Worm (Caenorhabditis elegans) whole organism, L2 larva: ENCODE measurements around the gene srj-54.

Source experiments
- C34F6.9 ChIP-seq: fragments of 150-350 bp; optimal IDR thresholded peaks from 2 replicates; lab custom pipeline; 2014; ENCODE audit warnings: missing biosample characterization, missing genetic modification characterization
- alr-1 ChIP-seq: fragments of 150-350 bp; optimal IDR thresholded peaks from 2 replicates; lab custom pipeline; 2014; ENCODE audit warnings: missing biosample characterization, missing genetic modification characterization
- aly-2 ChIP-seq: fragments of 150-350 bp; optimal IDR thresholded peaks from 2 replicates; lab custom pipeline; 2014; ENCODE audit warnings: missing biosample characterization, missing genetic modification characterization
- blmp-1 ChIP-seq: sonication (generic microtip); optimal IDR thresholded peaks from 2 replicates; lab custom pipeline; 2017; ENCODE audit warnings: missing genetic modification characterization, mild to moderate bottlenecking, missing compliant biosample characterization, antibody characterized with exemption, moderate library complexity; ENCODE audit not compliant: insufficient read depth
- ceh-82 ChIP-seq: fragments of 150-350 bp; optimal IDR thresholded peaks from 2 replicates; lab custom pipeline; 2014; ENCODE audit warnings: missing biosample characterization, missing genetic modification characterization
- crh-2 ChIP-seq: sonication (generic microtip); optimal IDR thresholded peaks from 2 replicates; lab custom pipeline; 2017; ENCODE audit warnings: missing biosample characterization, missing genetic modification characterization
- elt-1 ChIP-seq: fragments of 150-350 bp; optimal IDR thresholded peaks from 2 replicates; lab custom pipeline; 2014; ENCODE audit warnings: missing biosample characterization, missing genetic modification characterization
- fos-1 ChIP-seq: fragments of 150-350 bp; optimal IDR thresholded peaks from 2 replicates; lab custom pipeline; 2014; ENCODE audit warnings: missing biosample characterization, missing genetic modification characterization
- lin-11 ChIP-seq: fragments of 150-350 bp; sonication (generic microtip); optimal IDR thresholded peaks from 2 replicates; lab custom pipeline; 2014; ENCODE audit warnings: missing biosample characterization, missing genetic modification characterization, inconsistent platforms, mixed read lengths
- lin-13 ChIP-seq: fragments of 150-350 bp; optimal IDR thresholded peaks from 2 replicates; lab custom pipeline; 2014; ENCODE audit warnings: missing biosample characterization, missing genetic modification reagents, missing genetic modification characterization
- lin-39 ChIP-seq: fragments of 150-350 bp; optimal IDR thresholded peaks from 2 replicates; lab custom pipeline; 2014; ENCODE audit warnings: missing biosample characterization, missing genetic modification reagents, missing genetic modification characterization
- lsy-2 ChIP-seq, 2 experiments: fragments of 150-350 bp in 1 of 2; sonication (generic microtip) in 1 of 2; optimal IDR thresholded peaks; 2 replicates each; lab custom pipeline; 2014 to 2017; ENCODE audit warnings: missing biosample characterization in 2 of 2, missing genetic modification characterization in 2 of 2
- mab-5 ChIP-seq: fragments of 150-350 bp; optimal IDR thresholded peaks from 2 replicates; lab custom pipeline; 2014; ENCODE audit warnings: missing biosample characterization, missing genetic modification characterization
- mbf-1 ChIP-seq: sonication (generic microtip); optimal IDR thresholded peaks from 2 replicates; lab custom pipeline; 2017; ENCODE audit warnings: missing biosample characterization, missing genetic modification characterization
- nhr-10 ChIP-seq: sonication (generic microtip); optimal IDR thresholded peaks from 2 replicates; lab custom pipeline; 2017; ENCODE audit warnings: missing biosample characterization, missing genetic modification characterization
- nhr-11 ChIP-seq: fragments of 150-350 bp; optimal IDR thresholded peaks from 2 replicates; lab custom pipeline; 2014; ENCODE audit warnings: missing biosample characterization, missing genetic modification characterization
- nhr-12 ChIP-seq: fragments of 150-350 bp; optimal IDR thresholded peaks from 2 replicates; lab custom pipeline; 2014; ENCODE audit warnings: missing biosample characterization, missing genetic modification characterization
- nhr-21 ChIP-seq: fragments of 150-350 bp; optimal IDR thresholded peaks from 2 replicates; lab custom pipeline; 2014; ENCODE audit warnings: missing biosample characterization, missing genetic modification characterization
- nhr-25 ChIP-seq: fragments of 150-350 bp; sonication (generic microtip); optimal IDR thresholded peaks from 3 replicates; lab custom pipeline; 2014; ENCODE audit warnings: missing biosample characterization, missing genetic modification characterization
- nhr-6 ChIP-seq: fragments of 150-350 bp; optimal IDR thresholded peaks from 2 replicates; lab custom pipeline; 2014; ENCODE audit warnings: missing biosample characterization, missing genetic modification characterization
- peb-1 ChIP-seq: fragments of 150-350 bp; optimal IDR thresholded peaks from 2 replicates; lab custom pipeline; 2014; ENCODE audit warnings: missing biosample characterization, missing genetic modification characterization
- sem-4 ChIP-seq: fragments of 150-350 bp; optimal IDR thresholded peaks from 2 replicates; lab custom pipeline; 2014; ENCODE audit warnings: missing biosample characterization, missing genetic modification reagents, missing genetic modification characterization
- sma-3 ChIP-seq: sonication (generic microtip); optimal IDR thresholded peaks from 2 replicates; lab custom pipeline; 2016; ENCODE audit warnings: missing genetic modification reagents, missing genetic modification characterization, missing compliant biosample characterization
- sma-9 ChIP-seq, 2 experiments: fragments of 150-350 bp in 1 of 2; sonication (generic microtip) in 1 of 2; optimal IDR thresholded peaks; 2 replicates each; lab custom pipeline; 2014 to 2016; ENCODE audit warnings: missing genetic modification characterization in 2 of 2, mild to moderate bottlenecking in 1 of 2, missing biosample characterization in 1 of 2, missing compliant biosample characterization in 1 of 2, missing genetic modification reagents in 1 of 2, moderate library complexity in 1 of 2
- snpc-4 ChIP-seq: fragments of 150-350 bp; optimal IDR thresholded peaks from 2 replicates; lab custom pipeline; 2014; ENCODE audit warnings: missing biosample characterization, missing genetic modification characterization
- unc-39 ChIP-seq: fragments of 150-350 bp; optimal IDR thresholded peaks from 2 replicates; lab custom pipeline; 2014; ENCODE audit warnings: missing biosample characterization, missing genetic modification characterization
- unc-55 ChIP-seq: fragments of 150-350 bp; sonication (generic microtip); optimal IDR thresholded peaks from 3 replicates; lab custom pipeline; 2014; ENCODE audit warnings: missing biosample characterization, missing genetic modification reagents, missing genetic modification characterization
- unc-62 ChIP-seq: fragments of 150-350 bp; optimal IDR thresholded peaks from 2 replicates; lab custom pipeline; 2014; ENCODE audit warnings: missing biosample characterization, missing genetic modification reagents, missing genetic modification characterization
- zag-1 ChIP-seq: fragments of 150-350 bp; optimal IDR thresholded peaks from 2 replicates; lab custom pipeline; 2014; ENCODE audit warnings: missing biosample characterization, missing genetic modification characterization
- ztf-1 ChIP-seq: fragments of 200-800 bp; sonication (Bioruptor generic); conservative IDR thresholded peaks from 2 replicates; pipeline ENCODE4 v1.3.6; 2022; ENCODE audit warnings: missing genetic modification characterization, missing compliant biosample characterization
- ztf-11 ChIP-seq: sonication (generic microtip); optimal IDR thresholded peaks from 2 replicates; lab custom pipeline; 2017; ENCODE audit warnings: missing biosample characterization, missing genetic modification characterization
- ztf-4 ChIP-seq: fragments of 150-350 bp; optimal IDR thresholded peaks from 2 replicates; lab custom pipeline; 2014; ENCODE audit warnings: missing biosample characterization, missing genetic modification characterization

srj-54 gene

ce11 chrV:2861505-2861904, 1.9 kb upstream of the srj-54 start, which contains the start of gene srh-270:
Gene srh-270, minus strand, starts transcription at chrV:2861605.
- no peak for TF ChIP-seq C34F6.9 (tag; lab: Kevin White, UChicago)
- TF ChIP-seq nhr-6 (tag; lab: Kevin White, UChicago) = no peak
- no peak for TF ChIP-seq unc-55 (GFP tag; lab: Kevin White, UChicago)
- TF ChIP-seq nhr-10 (tag; lab: Kevin White, UChicago) = no peak
- no peak for TF ChIP-seq lin-13 (GFP tag; lab: Kevin White, UChicago)
- no peak for TF ChIP-seq aly-2
- TF ChIP-seq ztf-4 (tag; lab: Kevin White, UChicago) = no peak
- no peak for TF ChIP-seq nhr-11 (tag; lab: Kevin White, UChicago)
- no peak for TF ChIP-seq lin-39 (tag; lab: Kevin White, UChicago)
- no peak for TF ChIP-seq lin-11 (tag; lab: Kevin White, UChicago)
- no peak for TF ChIP-seq nhr-12 (tag; lab: Kevin White, UChicago)
- TF ChIP-seq ztf-1 (GFP tag; lab: Robert Waterston, UW) = no peak
- no peak for TF ChIP-seq blmp-1 (tag; lab: Kevin White, UChicago)
- no peak for TF ChIP-seq ztf-11 (tag; lab: Kevin White, UChicago)
- TF ChIP-seq ceh-82 (tag; lab: Kevin White, UChicago) = no peak
- no peak for TF ChIP-seq mab-5 (tag; lab: Kevin White, UChicago)
- no peak for TF ChIP-seq mbf-1 (tag; lab: Kevin White, UChicago)

DNA sequence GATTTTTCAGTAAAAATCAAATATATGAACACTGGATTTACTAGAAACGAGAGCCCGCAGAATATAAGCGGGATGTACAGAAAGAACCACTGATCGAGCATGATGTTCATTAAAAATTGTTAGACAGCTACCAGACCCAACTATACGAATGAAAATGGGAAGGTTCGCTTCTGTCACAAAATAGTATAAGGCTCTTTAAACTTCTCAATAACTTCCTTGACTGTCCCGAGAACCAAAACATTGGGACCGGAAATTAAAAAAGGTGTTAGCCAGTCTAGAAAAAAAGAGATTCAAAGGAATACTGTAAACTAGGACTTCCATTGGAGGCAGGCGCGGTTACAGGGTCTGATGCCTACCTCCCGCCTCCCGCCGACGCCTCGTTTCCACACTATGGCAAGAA, 1.8 kb downstream of the srj-54 start, which contains the start of gene srj-55:
Gene srj-55, minus strand, starts transcription at position 101 of the 400 bp plus-strand sequence.
- TF ChIP-seq C34F6.9 (tag; lab: Kevin White, UChicago) (no peak), nhr-6 (tag; lab: Kevin White, UChicago) (no peak), unc-62 (no peak), ztf-1 (GFP tag; lab: Robert Waterston, UW) (no peak), sma-3 (GFP tag; lab: Kevin White, UChicago) (no peak), nhr-21 (tag; lab: Kevin White, UChicago) (no peak), ceh-82 (tag; lab: Kevin White, UChicago) (no peak), nhr-25 (tag; lab: Kevin White, UChicago) (no peak), snpc-4 (no peak), alr-1 (no peak), unc-39 (tag; lab: Kevin White, UChicago) (no peak), sem-4 (tag; lab: Kevin White, UChicago) (no peak), lsy-2 (tag; optimal IDR thresholded peaks at IDR 0.05; lab: Kevin White, UChicago) (no peak), crh-2 (tag; lab: Kevin White, UChicago) (no peak), peb-1 (no peak)

- TF ChIP-seq zag-1 (tag; lab: Kevin White, UChicago) = no peak
Measured at ce11 chrV:2855473-2855872, 4.2 kb downstream of the srj-54 start, which contains the start of gene srj-57. Gene srj-57, minus strand, starts transcription at chrV:2855573.

DNA sequence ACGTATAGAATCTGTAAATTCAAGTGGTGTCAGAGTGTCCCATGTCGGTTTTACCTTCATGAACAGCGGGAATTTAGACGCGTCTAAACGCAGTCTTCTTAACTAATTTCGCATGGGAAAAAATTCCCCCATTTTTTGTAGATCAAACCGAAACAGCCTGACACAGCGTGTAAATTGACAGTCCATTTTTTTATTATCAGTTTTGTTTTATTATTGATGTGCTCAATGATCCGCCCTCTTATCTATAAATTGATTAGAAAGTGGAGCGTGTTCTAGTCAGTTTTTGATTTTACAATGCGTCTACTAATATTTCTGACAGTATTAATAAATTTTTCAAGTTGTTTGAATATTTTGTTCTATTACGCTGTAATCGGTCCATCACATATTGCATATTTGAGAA, 10.6 kb downstream of the srj-54 start, which contains the start of gene ugt-53:
Gene ugt-53, plus strand, starts transcription at position 273 of the 400 bp plus-strand sequence.
- no peak for TF ChIP-seq aly-2
- TF ChIP-seq fos-1 = peak; percentile 36

DNA sequence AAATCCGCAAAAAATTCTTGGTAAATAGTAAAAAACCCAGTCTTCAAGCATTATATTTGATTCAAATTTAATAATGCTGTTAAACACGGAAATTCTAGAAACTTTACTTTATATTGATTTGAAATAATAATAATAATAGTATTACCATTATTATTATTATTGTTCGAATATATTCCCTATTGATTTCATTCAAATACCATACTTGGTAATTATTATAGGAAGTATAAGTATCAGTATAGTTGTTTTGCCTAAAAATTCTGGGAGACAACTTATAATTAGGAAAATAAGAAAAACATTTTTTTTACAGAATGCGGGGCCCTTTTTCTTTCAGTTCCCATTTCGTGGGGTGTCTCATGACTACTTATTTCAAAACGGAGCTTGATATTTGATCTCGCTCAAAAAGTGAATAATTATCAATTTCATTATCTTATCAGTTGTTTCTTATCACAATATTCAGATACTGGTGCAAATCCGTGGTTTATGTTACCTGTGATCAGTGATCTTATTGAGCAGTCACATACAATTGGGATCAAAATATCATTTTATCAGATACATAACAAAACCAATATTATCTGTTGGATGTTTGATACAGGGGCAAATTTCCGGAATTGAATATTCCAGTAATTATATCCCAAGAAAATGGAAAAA, 11.2 kb downstream of the srj-54 start, which contains the start of gene srj-49:
Gene srj-49, minus strand, starts transcription at position 51 of the 648 bp plus-strand sequence.
- TF ChIP-seq elt-1 (tag; lab: Kevin White, UChicago) (no peak), fos-1 (peak; percentile 65), sma-9 (GFP tag; optimal IDR thresholded peaks at IDR 0.05; lab: Kevin White, UChicago) (peak; percentile 51), sma-9 (tag; optimal IDR thresholded peaks at IDR 0.05; lab: Kevin White, UChicago) (no peak)
